Fruit fly (Drosophila melanogaster): Measurements from ENCODE around the gene GILT1.
A peak's percentile ranks its signal among the peaks of the same experiment; 100 is the strongest.

The GILT1 gene

dm6 chr3R:13448354-13448753 is 46.7 kb upstream of the GILT1 start (continued):
- 0 out of 3 replicates have a peak, but pooled peaks have one; percentile 36 for TF ChIP-seq ci (GFP tag; IDR thresholded peaks at IDR 0.05)
- no peak for TF ChIP-seq CHES-1-like (GFP tag; optimal IDR thresholded peaks at IDR 0.05)
- no peak for TF ChIP-seq MBD-R2 (GFP tag; IDR thresholded peaks at IDR 0.05)
- no peak for TF ChIP-seq luna (GFP tag; optimal IDR thresholded peaks at IDR 0.05)
- peak; percentile 46 for TF ChIP-seq CG13424 (tag; optimal IDR thresholded peaks at IDR 0.05)
- TF ChIP-seq rib (GFP tag; IDR thresholded peaks at IDR 0.05), result no peak
- no peak for TF ChIP-seq tx (GFP tag; optimal IDR thresholded peaks at IDR 0.05)
- no peak for TF ChIP-seq CG7786 (GFP tag; optimal IDR thresholded peaks at IDR 0.05)
- TF ChIP-seq Jarid2 (GFP tag; optimal IDR thresholded peaks at IDR 0.05), result no peak
- TF ChIP-seq fd96Cb (tag; optimal IDR thresholded peaks at IDR 0.05), result peak; percentile 60
- no peak for TF ChIP-seq CG14050 (GFP tag; IDR thresholded peaks at IDR 0.05)
- peak; percentile 49 for TF ChIP-seq CG31441 (GFP tag; IDR thresholded peaks at IDR 0.05)
- no peak for TF ChIP-seq ac (GFP tag; optimal IDR thresholded peaks at IDR 0.05)
- no peak for TF ChIP-seq CG12769 (tag; optimal IDR thresholded peaks at IDR 0.05)
- TF ChIP-seq PHDP (tag; optimal IDR thresholded peaks at IDR 0.05), result peak; percentile 32
- TF ChIP-seq CG6254 (GFP tag; optimal IDR thresholded peaks at IDR 0.05), result peak; percentile 48
- TF ChIP-seq fd102C (GFP tag; optimal IDR thresholded peaks at IDR 0.05), result no peak
- TF ChIP-seq fru (optimal IDR thresholded peaks at IDR 0.05), result no peak
- no peak for TF ChIP-seq ro (GFP tag; IDR thresholded peaks at IDR 0.05)
- TF ChIP-seq Hand (GFP tag; optimal IDR thresholded peaks at IDR 0.05), result no peak
- TF ChIP-seq z (GFP tag; IDR thresholded peaks at IDR 0.05), result no peak
- no peak for TF ChIP-seq CG11560 (tag; IDR thresholded peaks at IDR 0.05)
- TF ChIP-seq HHEX (GFP tag; optimal IDR thresholded peaks at IDR 0.05), result peak; percentile 16
- TF ChIP-seq gro (GFP tag; optimal IDR thresholded peaks at IDR 0.05), result no peak
- TF ChIP-seq CG2129 (GFP tag; IDR thresholded peaks at IDR 0.05; ENCODE audit: partially characterized antibody), result no peak
- TF ChIP-seq YL-1 (GFP tag; optimal IDR thresholded peaks at IDR 0.05), result no peak
- no peak for TF ChIP-seq Lhr (GFP tag; optimal IDR thresholded peaks at IDR 0.05)
- TF ChIP-seq unc-4 (GFP tag; IDR thresholded peaks at IDR 0.05; ENCODE audit: partially characterized antibody), result no peak
- no peak for TF ChIP-seq CG12071 (GFP tag; optimal IDR thresholded peaks at IDR 0.05)
- no peak; the same call in 1 of the 2 replicates for TF ChIP-seq lmd (GFP tag; IDR thresholded peaks at IDR 0.05)
- TF ChIP-seq CG2116 (GFP tag; optimal IDR thresholded peaks at IDR 0.05), result no peak
- TF ChIP-seq bowl (GFP tag; IDR thresholded peaks at IDR 0.05), result no peak
- peak; percentile 46 for TF ChIP-seq CG17359 (tag; optimal IDR thresholded peaks at IDR 0.05)
- TF ChIP-seq HLHmδ (GFP tag; optimal IDR thresholded peaks at IDR 0.05), result no peak
- TF ChIP-seq dati (GFP tag; IDR thresholded peaks at IDR 0.05), result no peak
- TF ChIP-seq Sox100B (GFP tag; optimal IDR thresholded peaks at IDR 0.05), result peak; percentile 35
- no peak for TF ChIP-seq crc (GFP tag; optimal IDR thresholded peaks at IDR 0.05)
- no peak for TF ChIP-seq Dll (GFP tag; IDR thresholded peaks at IDR 0.05; ENCODE audit: partially characterized antibody)
- TF ChIP-seq pzg (GFP tag; optimal IDR thresholded peaks at IDR 0.05), result no peak
- TF ChIP-seq wek (GFP tag; optimal IDR thresholded peaks at IDR 0.05), result no peak
- peak in 1 of 2 experiments; percentile 48 for TF ChIP-seq eve (GFP tag; optimal IDR thresholded peaks at IDR 0.05)
- TF ChIP-seq CG16813 (GFP tag; IDR thresholded peaks at IDR 0.05; ENCODE audit: partially characterized antibody), result no peak
- TF ChIP-seq CG2875 (GFP tag; optimal IDR thresholded peaks at IDR 0.05), result no peak
- TF ChIP-seq az2 (GFP tag; optimal IDR thresholded peaks at IDR 0.05), result peak; percentile 26
- no peak for TF ChIP-seq ERR (GFP tag; optimal IDR thresholded peaks at IDR 0.05)
- TF ChIP-seq zfh2 (GFP tag; optimal IDR thresholded peaks at IDR 0.05), result no peak
- TF ChIP-seq yki (optimal IDR thresholded peaks at IDR 0.05), result no peak
- TF ChIP-seq CG17612 (GFP tag; IDR thresholded peaks at IDR 0.05), result no peak
- no peak for TF ChIP-seq ap (GFP tag; IDR thresholded peaks at IDR 0.05)
- peak; percentile 20 for TF ChIP-seq pum (GFP tag; optimal IDR thresholded peaks at IDR 0.05)
- TF ChIP-seq Sry-δ (GFP tag; optimal IDR thresholded peaks at IDR 0.05), result no peak
- peak; percentile 57; the same call in 1 of the 2 replicates for TF ChIP-seq ara (GFP tag; IDR thresholded peaks at IDR 0.05)
